Worm (Caenorhabditis elegans) whole organism, L3 larva: ENCODE data around the gene W03F9.2.

Source experiments
- ZK546.5 ChIP-seq: sonication (generic microtip); optimal IDR thresholded peaks from 2 replicates; lab custom pipeline; 2017; ENCODE audit warnings: missing biosample characterization, missing genetic modification characterization
- aly-2 ChIP-seq: fragments of 150-350 bp; optimal IDR thresholded peaks from 2 replicates; lab custom pipeline; 2014; ENCODE audit warnings: missing biosample characterization, missing genetic modification characterization
- ama-1 ChIP-seq: fragments of 150-350 bp; optimal IDR thresholded peaks from 2 replicates; lab custom pipeline; 2018
- ceh-16 ChIP-seq: sonication (generic microtip); optimal IDR thresholded peaks from 2 replicates; lab custom pipeline; 2017; ENCODE audit warnings: missing biosample characterization, missing genetic modification characterization
- ceh-82 ChIP-seq: fragments of 150-350 bp; optimal IDR thresholded peaks from 2 replicates; lab custom pipeline; 2014; ENCODE audit warnings: missing biosample characterization, missing genetic modification characterization
- daf-12 ChIP-seq: fragments of 150-350 bp; optimal IDR thresholded peaks from 2 replicates; lab custom pipeline; 2014; ENCODE audit warnings: missing biosample characterization, missing genetic modification reagents, missing genetic modification characterization
- egl-27 ChIP-seq: sonication (generic microtip); optimal IDR thresholded peaks from 4 replicates; lab custom pipeline; 2017; ENCODE audit warnings: missing biosample characterization, missing genetic modification reagents, missing genetic modification characterization
- egl-5 ChIP-seq: fragments of 150-350 bp; optimal IDR thresholded peaks from 2 replicates; lab custom pipeline; 2017; ENCODE audit warnings: missing biosample characterization, missing genetic modification reagents, missing genetic modification characterization, inconsistent platforms
- elt-1 ChIP-seq: fragments of 150-350 bp; optimal IDR thresholded peaks from 2 replicates; lab custom pipeline; 2014; ENCODE audit warnings: missing biosample characterization, missing genetic modification characterization
- fkh-10 ChIP-seq: sonication (generic microtip); optimal IDR thresholded peaks from 2 replicates; lab custom pipeline; 2017; ENCODE audit warnings: missing biosample characterization, missing genetic modification reagents, missing genetic modification characterization
- fkh-2 ChIP-seq: fragments of 150-350 bp; optimal IDR thresholded peaks from 2 replicates; lab custom pipeline; 2014; ENCODE audit warnings: missing biosample characterization, missing genetic modification reagents, missing genetic modification characterization
- fos-1 ChIP-seq: fragments of 150-350 bp; optimal IDR thresholded peaks from 2 replicates; lab custom pipeline; 2014; ENCODE audit warnings: missing biosample characterization, missing genetic modification characterization
- hmg-11 ChIP-seq: sonication (generic microtip); optimal IDR thresholded peaks from 2 replicates; lab custom pipeline; 2016; ENCODE audit warnings: missing genetic modification characterization, missing compliant biosample characterization
- lsy-12 ChIP-seq: sonication (generic microtip); optimal IDR thresholded peaks from 2 replicates; lab custom pipeline; 2016; ENCODE audit warnings: mild to moderate bottlenecking, missing genetic modification characterization, missing compliant biosample characterization
- mml-1 ChIP-seq: fragments of 150-350 bp; sonication (generic microtip); optimal IDR thresholded peaks from 3 replicates; lab custom pipeline; 2014; ENCODE audit warnings: missing biosample characterization, missing genetic modification characterization
- nfya-1 ChIP-seq: sonication (generic microtip); optimal IDR thresholded peaks from 2 replicates; lab custom pipeline; 2017; ENCODE audit warnings: missing genetic modification characterization, mild to moderate bottlenecking, missing compliant biosample characterization, antibody characterized with exemption, moderate library complexity; ENCODE audit not compliant: insufficient read depth
- nhr-11 ChIP-seq: fragments of 150-350 bp; optimal IDR thresholded peaks from 2 replicates; lab custom pipeline; 2014; ENCODE audit warnings: missing biosample characterization, missing genetic modification characterization
- nhr-23 ChIP-seq: fragments of 150-350 bp; optimal IDR thresholded peaks from 2 replicates; lab custom pipeline; 2014; ENCODE audit warnings: missing biosample characterization, missing genetic modification reagents, missing genetic modification characterization
- nhr-237 ChIP-seq: fragments of 150-350 bp; optimal IDR thresholded peaks from 2 replicates; lab custom pipeline; 2014; ENCODE audit warnings: missing biosample characterization, missing genetic modification characterization
- nhr-25 ChIP-seq: sonication (generic microtip); optimal IDR thresholded peaks from 2 replicates; lab custom pipeline; 2017; ENCODE audit warnings: missing biosample characterization, missing genetic modification characterization
- nhr-43 ChIP-seq: sonication (generic microtip); optimal IDR thresholded peaks from 2 replicates; lab custom pipeline; 2016; ENCODE audit warnings: mild to moderate bottlenecking, missing genetic modification characterization, missing compliant biosample characterization; ENCODE audit not compliant: poor library complexity, severe bottlenecking
- nhr-67 ChIP-seq: fragments of 150-350 bp; optimal IDR thresholded peaks from 2 replicates; lab custom pipeline; 2014; ENCODE audit warnings: missing biosample characterization, missing genetic modification characterization
- nhr-77 ChIP-seq: fragments of 150-350 bp; optimal IDR thresholded peaks from 2 replicates; lab custom pipeline; 2014; ENCODE audit warnings: missing biosample characterization, missing genetic modification characterization
- pqm-1 ChIP-seq: fragments of 150-350 bp; optimal IDR thresholded peaks from 2 replicates; lab custom pipeline; 2017; ENCODE audit warnings: missing biosample characterization, missing genetic modification characterization, inconsistent platforms
- snpc-4 ChIP-seq: fragments of 150-350 bp; optimal IDR thresholded peaks from 2 replicates; lab custom pipeline; 2014; ENCODE audit warnings: missing biosample characterization, missing genetic modification characterization
- ztf-11 ChIP-seq: fragments of 150-350 bp; optimal IDR thresholded peaks from 2 replicates; lab custom pipeline; 2014; ENCODE audit warnings: missing biosample characterization, missing genetic modification characterization
- ztf-4 ChIP-seq: fragments of 150-350 bp; optimal IDR thresholded peaks from 2 replicates; lab custom pipeline; 2014; ENCODE audit warnings: missing biosample characterization, missing genetic modification characterization

Gene W03F9.2

DNA sequence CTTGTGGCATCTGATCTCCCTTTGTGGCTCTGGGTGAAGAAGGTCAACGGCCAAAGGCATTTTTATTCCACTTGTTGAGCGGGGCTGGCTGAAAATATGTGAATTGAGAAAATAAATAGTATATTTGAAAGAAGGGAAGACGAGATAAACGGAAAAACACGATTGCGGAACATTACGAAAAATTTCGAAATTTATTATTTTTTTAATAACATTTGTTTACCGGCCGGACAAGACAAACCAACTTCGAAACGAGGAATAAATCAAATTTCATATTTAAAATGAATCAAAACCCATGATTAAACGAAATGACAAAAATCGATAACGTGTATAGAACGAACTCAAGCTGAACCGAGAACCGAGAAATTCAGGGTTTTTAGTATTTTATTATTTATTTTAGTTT is 23.9 kb downstream of the W03F9.2 start, which contains the start of gene rps-27:
Gene rps-27 (minus strand): TSS at position 101 of the 400 bp plus-strand sequence.
- no peak for TF ChIP-seq hmg-11 (tag; lab: Kevin White, UChicago)
- TF ChIP-seq pqm-1 (tag; lab: Kevin White, UChicago), result no peak
- no peak for TF ChIP-seq ztf-4
- TF ChIP-seq daf-12 (tag; lab: Kevin White, UChicago), result no peak
- no peak for TF ChIP-seq fkh-10 (GFP tag; lab: Kevin White, UChicago)
- no peak for TF ChIP-seq nhr-43
- no peak for TF ChIP-seq snpc-4 (tag; lab: Kevin White, UChicago)

DNA sequence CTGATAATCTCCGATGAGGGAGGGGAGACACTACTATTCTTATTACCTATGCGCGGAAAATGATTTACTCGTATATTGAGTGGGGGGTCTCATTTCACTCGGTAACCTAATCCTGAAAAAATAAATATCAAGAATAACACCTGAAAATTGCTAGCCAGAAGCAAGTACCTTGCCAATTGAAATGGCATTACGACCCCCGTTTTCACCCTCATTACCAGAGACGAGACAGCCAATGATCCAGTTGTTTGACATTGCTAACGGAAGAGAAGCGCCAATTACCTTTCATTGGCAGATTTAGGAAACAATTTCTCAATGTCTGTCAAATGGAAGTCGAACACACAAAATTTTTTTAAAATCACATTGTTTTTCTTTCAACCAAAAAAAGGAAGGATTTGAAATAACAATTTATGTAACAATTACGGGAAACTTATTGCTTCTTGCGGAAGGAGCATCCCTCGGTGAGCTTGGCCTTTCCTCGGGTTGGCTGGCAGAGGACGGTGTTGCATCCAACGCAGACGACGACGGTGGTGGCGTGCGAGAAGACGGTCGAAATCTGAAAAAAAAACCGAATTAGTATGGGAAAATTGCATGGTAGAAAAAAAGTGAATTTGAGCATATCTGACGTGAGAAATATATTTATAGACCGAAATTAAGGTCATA is 24.7 kb downstream of the W03F9.2 start:
- no peak for TF ChIP-seq nhr-23
- TF ChIP-seq snpc-4 (tag; lab: Kevin White, UChicago), result no peak
- no peak for TF ChIP-seq nfya-1 (tag; lab: Kevin White, UChicago)
- no peak for TF ChIP-seq egl-5 (tag; lab: Kevin White, UChicago)
- no peak for TF ChIP-seq fkh-10 (GFP tag; lab: Kevin White, UChicago)
- TF ChIP-seq ztf-11 (tag; lab: Kevin White, UChicago), result no peak
- no peak for TF ChIP-seq mml-1 (tag; lab: Kevin White, UChicago)
- TF ChIP-seq nhr-67 (tag; lab: Kevin White, UChicago), result no peak
- no peak for TF ChIP-seq ceh-82 (tag; lab: Kevin White, UChicago)
- TF ChIP-seq ama-1 (lab: Kevin White, UChicago), result no peak
- no peak for TF ChIP-seq nhr-43
- TF ChIP-seq fkh-2 (tag; lab: Kevin White, UChicago), result no peak
- no peak for TF ChIP-seq aly-2

DNA sequence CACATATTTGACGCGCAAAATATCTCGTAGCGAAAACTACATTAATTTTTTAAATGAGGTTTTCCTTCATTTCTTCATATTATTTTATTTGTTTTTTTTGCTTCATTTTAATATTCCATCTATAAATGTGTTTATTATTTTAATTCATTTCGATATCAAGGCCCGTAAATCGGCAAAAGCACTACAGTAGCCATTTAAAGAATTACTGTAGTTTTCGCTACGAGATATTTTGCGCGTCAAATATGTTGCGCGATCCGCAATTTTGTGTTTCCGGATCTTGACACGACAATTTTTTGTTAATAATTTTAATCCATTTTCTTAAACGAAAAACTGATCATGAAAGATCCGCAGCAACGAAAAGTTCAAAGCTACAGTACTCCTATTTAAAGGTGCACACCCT is 25.7 kb downstream of the W03F9.2 start:
- TF ChIP-seq nhr-11 (tag; lab: Kevin White, UChicago), result no peak
- no peak for TF ChIP-seq ceh-16
- no peak for TF ChIP-seq mml-1 (tag; lab: Kevin White, UChicago)

DNA sequence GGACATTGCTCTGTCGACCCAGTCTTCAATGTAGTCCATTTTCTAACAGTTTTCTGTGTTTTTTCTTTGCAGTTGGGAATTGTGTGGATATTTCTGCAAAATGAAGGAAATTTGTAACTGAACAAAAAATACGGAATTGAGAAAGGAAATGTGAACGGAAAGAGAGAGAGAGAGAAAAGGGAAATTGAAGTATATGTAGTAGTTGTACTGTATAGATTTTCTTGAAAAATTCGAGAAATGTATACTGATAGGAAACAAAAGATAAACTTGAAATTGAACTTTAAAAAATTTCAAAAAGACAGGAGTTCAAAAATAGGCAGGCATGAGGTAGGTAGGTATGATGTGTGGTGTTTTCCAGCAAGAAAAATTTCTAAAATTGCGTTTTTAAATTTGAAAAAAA is 44.1 kb downstream of the W03F9.2 start, which contains the start of gene daam-1:
Gene daam-1 (minus strand): TSS at position 101 of the 400 bp plus-strand sequence.
- TF ChIP-seq nhr-25 (no peak), nfya-1 (tag; lab: Kevin White, UChicago) (no peak), egl-5 (tag; lab: Kevin White, UChicago) (no peak), ztf-11 (tag; lab: Kevin White, UChicago) (no peak), ztf-4 (no peak), lsy-12 (tag; lab: Kevin White, UChicago) (no peak), mml-1 (tag; lab: Kevin White, UChicago) (no peak), nhr-237 (tag; lab: Kevin White, UChicago) (no peak), egl-27 (tag; lab: Kevin White, UChicago) (no peak), nhr-77 (tag; lab: Kevin White, UChicago) (no peak), aly-2 (no peak), ceh-82 (tag; lab: Kevin White, UChicago) (no peak), ZK546.5 (tag; lab: Kevin White, UChicago) (no peak), elt-1 (no peak), nhr-43 (no peak), fos-1 (no peak)
- TF ChIP-seq, all 47 proteins: peak for 0
